Fruit fly (Drosophila melanogaster) whole organism, adult: Measurements from ENCODE around the gene Tcs3.

Source experiments
- CG1620 ChIP-seq: fragments of 200-800 bp; sonication (Bioruptor generic); optimal IDR thresholded peaks from 2 replicates; lab custom pipeline; 2016; ENCODE audit warnings: missing biosample characterization, missing genetic modification characterization
- CG5204 ChIP-seq: fragments of 200-800 bp; sonication (Bioruptor generic); optimal IDR thresholded peaks from 2 replicates; lab custom pipeline; 2016; ENCODE audit warnings: missing biosample characterization, missing genetic modification characterization
- Clk ChIP-seq: fragments of 200-800 bp; sonication (Bioruptor generic); optimal IDR thresholded peaks from 2 replicates; lab custom pipeline; 2017; ENCODE audit warnings: missing biosample characterization, missing genetic modification characterization
- bab1 ChIP-seq: fragments of 200-800 bp; sonication (Bioruptor generic); optimal IDR thresholded peaks from 3 replicates; lab custom pipeline; 2019; ENCODE audit warnings: missing biosample characterization, mild to moderate bottlenecking, missing genetic modification characterization, moderate library complexity
- cnc ChIP-seq, 2 experiments: fragments of >200 bp; optimal IDR thresholded peaks; 2 replicates each; lab custom pipeline; 2017
- ovo ChIP-seq: fragments of 200-800 bp; sonication (Bioruptor generic); optimal IDR thresholded peaks from 2 replicates; lab custom pipeline; 2016; ENCODE audit warnings: missing biosample characterization, missing genetic modification characterization
- tj ChIP-seq: fragments of 200-800 bp; sonication (Bioruptor generic); optimal IDR thresholded peaks from 3 replicates; lab custom pipeline; 2017; ENCODE audit warnings: missing biosample characterization, mild to moderate bottlenecking, missing genetic modification characterization, moderate library complexity
- toe ChIP-seq: fragments of 200-800 bp; sonication (Bioruptor generic); optimal IDR thresholded peaks from 2 replicates; lab custom pipeline; 2016; ENCODE audit warnings: missing biosample characterization, missing genetic modification characterization

DNA sequence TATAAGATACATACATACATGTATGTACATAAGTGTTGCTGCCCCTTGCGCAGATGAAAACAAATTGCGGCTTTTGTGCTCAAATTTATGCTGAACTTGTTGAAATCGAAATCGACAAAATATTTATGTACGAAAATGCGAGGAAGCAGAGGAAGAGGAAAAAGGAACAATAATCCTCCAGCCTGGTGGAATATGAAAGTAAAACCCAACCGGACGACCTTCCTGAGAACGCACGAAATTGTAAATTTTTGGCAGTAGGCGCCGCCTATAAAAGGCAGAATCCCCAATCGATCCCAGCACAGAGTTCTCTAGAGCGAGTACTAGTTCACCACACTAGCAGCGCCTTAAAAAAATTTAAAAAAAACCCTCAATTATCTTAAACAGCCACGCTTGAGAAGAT, 12.8 kb downstream of the Tcs3 start, which contains the start of gene Cpr72Eb:
- no peak for TF ChIP-seq CG1620 (GFP tag; lab: Kevin White, UChicago)
- TF ChIP-seq CG5204 (GFP tag; lab: Kevin White, UChicago) = no peak
- no peak for TF ChIP-seq toe (GFP tag; lab: Kevin White, UChicago)
- no peak for TF ChIP-seq ovo (GFP tag; lab: Kevin White, UChicago)
- no peak for TF ChIP-seq Clk (GFP tag; lab: Kevin White, UChicago)
- no peak for TF ChIP-seq cnc (optimal IDR thresholded peaks at IDR 0.05; lab: Kevin White, UChicago)
- TF ChIP-seq tj (GFP tag; lab: Kevin White, UChicago) = no peak
- no peak for TF ChIP-seq bab1 (GFP tag; lab: Kevin White, UChicago)
